Worm (Caenorhabditis elegans): ENCODE measurements around the gene C39D10.7.

DNA sequence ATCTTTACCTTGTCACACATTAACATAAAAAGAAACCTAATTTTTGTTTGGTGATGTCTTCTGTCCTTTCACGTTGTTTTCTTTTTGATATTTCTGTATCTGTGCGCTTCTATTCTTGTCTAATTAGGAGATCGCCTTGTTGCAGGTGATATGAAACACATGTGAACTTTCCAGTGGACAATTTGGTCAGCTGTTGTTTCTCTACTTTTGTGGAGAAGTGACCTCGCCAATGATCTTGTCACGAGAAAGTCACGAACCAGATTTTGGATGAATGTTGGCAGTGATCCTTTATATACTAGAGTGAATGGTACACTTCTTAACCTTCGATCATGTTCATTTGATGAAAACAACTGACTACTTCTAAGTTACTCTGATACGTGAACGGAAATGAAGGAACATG is 18.7 kb upstream of the C39D10.7 start:
- TF ChIP-seq fos-1 (tag; optimal IDR thresholded peaks at IDR 0.05) (no peak), nhr-237 (tag; optimal IDR thresholded peaks at IDR 0.05) (no peak), lsy-2 (tag; optimal IDR thresholded peaks at IDR 0.05) (no peak), nhr-25 (tag; optimal IDR thresholded peaks at IDR 0.05) (no peak)
